Fruit fly (Drosophila melanogaster): Measurements from ENCODE around the gene CG43254.

- TF ChIP-seq EcR (GFP tag; optimal IDR thresholded peaks at IDR 0.05) (no peak), usp (GFP tag; optimal IDR thresholded peaks at IDR 0.05) (no peak)
Observed at dm6 chr3R:7739463-7739862, at the start of gene CG43254.

Measured in whole organism.